Worm (Caenorhabditis elegans) whole organism, late embryonic: ENCODE measurements around the gene F37C4.4.

Experiments
- ama-1 ChIP-seq: fragments of 150-350 bp; optimal IDR thresholded peaks from 2 replicates; lab custom pipeline; 2014
- ceh-2 ChIP-seq: sonication (generic microtip); optimal IDR thresholded peaks from 2 replicates; lab custom pipeline; 2016; ENCODE audit warnings: missing genotype, missing genetic modification characterization, missing compliant biosample characterization
- ceh-24 ChIP-seq: sonication (generic microtip); optimal IDR thresholded peaks from 2 replicates; lab custom pipeline; 2016; ENCODE audit warnings: mild to moderate bottlenecking, missing genetic modification characterization, missing compliant biosample characterization
- elt-2 ChIP-seq: sonication (generic microtip); optimal IDR thresholded peaks from 2 replicates; lab custom pipeline; 2016; ENCODE audit warnings: missing genetic modification reagents, missing genetic modification characterization, missing compliant biosample characterization
- hlh-15 ChIP-seq: sonication (generic microtip); optimal IDR thresholded peaks from 2 replicates; lab custom pipeline; 2016; ENCODE audit warnings: missing genetic modification characterization, missing compliant biosample characterization
- madf-2 ChIP-seq: sonication (generic microtip); optimal IDR thresholded peaks from 2 replicates; lab custom pipeline; 2017; ENCODE audit warnings: missing genetic modification characterization, missing compliant biosample characterization
- nfya-1 ChIP-seq: sonication (generic microtip); optimal IDR thresholded peaks from 2 replicates; lab custom pipeline; 2017; ENCODE audit warnings: missing genetic modification characterization, mild to moderate bottlenecking, missing compliant biosample characterization, antibody characterized with exemption, moderate library complexity
- pha-4 ChIP-seq: fragments of 150-350 bp; optimal IDR thresholded peaks from 2 replicates; lab custom pipeline; 2018; ENCODE audit warnings: missing biosample characterization, missing genetic modification reagents, missing genetic modification characterization
- rnt-1 ChIP-seq: sonication (generic microtip); optimal IDR thresholded peaks from 2 replicates; lab custom pipeline; 2016; ENCODE audit warnings: missing genetic modification characterization, missing compliant biosample characterization
- tbx-7 ChIP-seq: sonication (generic microtip); optimal IDR thresholded peaks from 2 replicates; lab custom pipeline; 2016; ENCODE audit warnings: missing genotype, missing genetic modification characterization, missing compliant biosample characterization
- zip-5 ChIP-seq: sonication (generic microtip); optimal IDR thresholded peaks from 2 replicates; lab custom pipeline; 2016; ENCODE audit warnings: missing genetic modification characterization, missing compliant biosample characterization

ce11 chrIV:3906393-3906792 lies 39.3 kb downstream of the F37C4.4 start, which contains the start of gene F56D6.11:
- TF ChIP-seq tbx-7 (tag; lab: Kevin White, UChicago) (no peak), hlh-15 (no peak), rnt-1 (no peak), ama-1 (lab: Kevin White, UChicago) (no peak), zip-5 (no peak), ceh-24 (tag; lab: Kevin White, UChicago) (no peak), nfya-1 (tag; lab: Kevin White, UChicago) (no peak), madf-2 (tag; lab: Kevin White, UChicago) (no peak), pha-4 (tag; lab: Kevin White, UChicago) (no peak), elt-2 (tag; lab: Kevin White, UChicago) (no peak), ceh-2 (tag; lab: Kevin White, UChicago) (no peak)
